Worm (Caenorhabditis elegans) whole organism, young adult: ENCODE data around the gene bath-39.
A peak's percentile ranks its signal among the peaks of the same experiment; 100 is the strongest.

Source experiments
- C17E4.6 ChIP-seq: fragments of 200-800 bp; sonication (Bioruptor generic); IDR thresholded peaks from 2 replicates; pipeline ENCODE4 v1.3.6; 2022; ENCODE audit warnings: missing genetic modification reagents, missing genetic modification characterization, missing compliant biosample characterization
- F33H1.4 ChIP-seq: fragments of 200-800 bp; sonication (Bioruptor generic); IDR thresholded peaks from 2 replicates; pipeline ENCODE4 v1.3.6; 2022; ENCODE audit warnings: missing genetic modification reagents, missing genetic modification characterization, missing compliant biosample characterization
- K12H6.12 ChIP-seq: fragments of 200-800 bp; sonication (Bioruptor generic); optimal IDR thresholded peaks from 2 replicates; lab custom pipeline; 2018; ENCODE audit warnings: mild to moderate bottlenecking, missing genetic modification characterization, missing compliant biosample characterization
- Y53G8AR.9 ChIP-seq: fragments of 200-800 bp; sonication (Bioruptor generic); conservative IDR thresholded peaks from 2 replicates; pipeline ENCODE4 v1.3.6; 2022; ENCODE audit warnings: missing genetic modification reagents, missing genetic modification characterization, missing compliant biosample characterization
- Y56A3A.18 ChIP-seq: fragments of 200-800 bp; sonication (Bioruptor generic); IDR thresholded peaks from 2 replicates; pipeline ENCODE4 v1.3.6; 2022; ENCODE audit warnings: missing genetic modification reagents, missing genetic modification characterization, missing compliant biosample characterization
- ZK185.1 ChIP-seq: sonication (generic microtip); optimal IDR thresholded peaks from 2 replicates; lab custom pipeline; 2016; ENCODE audit warnings: mild to moderate bottlenecking, missing genetic modification characterization, missing compliant biosample characterization; ENCODE audit not compliant: poor library complexity, severe bottlenecking
- aptf-2 ChIP-seq: fragments of 200-800 bp; sonication (Bioruptor generic); conservative IDR thresholded peaks from 2 replicates; pipeline ENCODE4 v1.3.6; 2022; ENCODE audit warnings: missing genetic modification reagents, missing genetic modification characterization, missing compliant biosample characterization
- attf-5 ChIP-seq: fragments of 200-800 bp; sonication (Bioruptor generic); optimal IDR thresholded peaks from 2 replicates; lab custom pipeline; 2018; ENCODE audit warnings: mild to moderate bottlenecking, missing genetic modification characterization, missing compliant biosample characterization
- ceh-27 ChIP-seq: fragments of 200-800 bp; sonication (Bioruptor generic); optimal IDR thresholded peaks from 2 replicates; lab custom pipeline; 2018; ENCODE audit warnings: mild to moderate bottlenecking, missing genetic modification characterization, moderate library complexity, missing compliant biosample characterization
- ceh-40 ChIP-seq: fragments of 200-800 bp; sonication (Bioruptor generic); IDR thresholded peaks from 2 replicates; pipeline ENCODE4 v1.3.6; 2022; ENCODE audit warnings: missing genetic modification characterization, missing compliant biosample characterization
- dpl-1 ChIP-seq: fragments of 150-350 bp; optimal IDR thresholded peaks from 2 replicates; lab custom pipeline; 2014; ENCODE audit warnings: missing biosample characterization, missing genetic modification reagents, missing genetic modification characterization
- ekl-4 ChIP-seq: fragments of 200-800 bp; sonication (Bioruptor generic); IDR thresholded peaks from 2 replicates; pipeline ENCODE4 v1.3.6; 2022; ENCODE audit warnings: missing genetic modification reagents, missing genetic modification characterization, missing compliant biosample characterization
- hlh-12 ChIP-seq: sonication (generic microtip); optimal IDR thresholded peaks from 2 replicates; lab custom pipeline; 2016; ENCODE audit warnings: missing genetic modification characterization, missing compliant biosample characterization
- hlh-26 ChIP-seq: fragments of 200-800 bp; sonication (Bioruptor generic); conservative IDR thresholded peaks from 2 replicates; pipeline ENCODE4 v1.3.6; 2022; ENCODE audit warnings: missing genetic modification reagents, missing genetic modification characterization, missing compliant biosample characterization
- lag-1 ChIP-seq: fragments of 200-800 bp; sonication (Bioruptor generic); IDR thresholded peaks from 2 replicates; pipeline ENCODE4 v1.3.6; 2022; ENCODE audit warnings: missing genetic modification reagents, missing genetic modification characterization, missing compliant biosample characterization
- lin-35 ChIP-seq, 3 experiments: fragments of 150-350 bp in 2 of 3; sonication (generic microtip) in 1 of 3; optimal IDR thresholded peaks; 2 replicates each; lab custom pipeline; 2014 to 2018; ENCODE audit warnings: missing biosample characterization in 3 of 3, missing genetic modification characterization in 3 of 3, missing genetic modification reagents in 3 of 3
- mcd-1 ChIP-seq: fragments of 200-800 bp; sonication (Bioruptor generic); IDR thresholded peaks from 2 replicates; pipeline ENCODE4 v1.3.6; 2022; ENCODE audit warnings: missing genetic modification reagents, missing genetic modification characterization, missing compliant biosample characterization
- mel-28 ChIP-seq: sonication (generic microtip); optimal IDR thresholded peaks from 2 replicates; lab custom pipeline; 2016; ENCODE audit warnings: borderline replicate concordance, mild to moderate bottlenecking, missing genetic modification characterization, missing compliant biosample characterization
- nfya-1 ChIP-seq: sonication (generic microtip); optimal IDR thresholded peaks from 2 replicates; lab custom pipeline; 2017; ENCODE audit warnings: antibody characterized with exemption, missing compliant biosample characterization, missing genetic modification characterization, borderline replicate concordance; ENCODE audit not compliant: insufficient read depth
- nfya-2 ChIP-seq: fragments of 200-800 bp; sonication (Bioruptor generic); IDR thresholded peaks from 2 replicates; pipeline ENCODE4 v1.3.6; 2022; ENCODE audit warnings: missing genetic modification reagents, missing genetic modification characterization, missing compliant biosample characterization
- nfyb-1 ChIP-seq: fragments of 200-800 bp; sonication (Bioruptor generic); IDR thresholded peaks from 2 replicates; pipeline ENCODE4 v1.3.6; 2022; ENCODE audit warnings: missing genetic modification reagents, missing genetic modification characterization, missing compliant biosample characterization
- pbrm-1 ChIP-seq: fragments of 200-800 bp; sonication (Bioruptor generic); IDR thresholded peaks from 2 replicates; pipeline ENCODE4 v1.3.6; 2022; ENCODE audit warnings: missing genetic modification reagents, missing genetic modification characterization, missing compliant biosample characterization
- pha-4 ChIP-seq: fragments of 150-350 bp; sonication (generic microtip); optimal IDR thresholded peaks from 2 replicates; lab custom pipeline; 2014; ENCODE audit warnings: missing biosample characterization, missing genetic modification reagents, missing genetic modification characterization
- somi-1 ChIP-seq: fragments of 200-800 bp; sonication (Bioruptor generic); optimal IDR thresholded peaks from 2 replicates; lab custom pipeline; 2018; ENCODE audit warnings: mild to moderate bottlenecking, missing genetic modification characterization, missing compliant biosample characterization
- unc-130 ChIP-seq: sonication (generic microtip); optimal IDR thresholded peaks from 2 replicates; lab custom pipeline; 2016; ENCODE audit warnings: missing genetic modification reagents, missing genetic modification characterization, missing compliant biosample characterization
- zfh-2 ChIP-seq: fragments of 200-800 bp; sonication (Bioruptor generic); conservative IDR thresholded peaks from 2 replicates; pipeline ENCODE4 v1.3.6; 2022; ENCODE audit warnings: missing genetic modification reagents, missing genetic modification characterization, missing compliant biosample characterization
- ztf-22 ChIP-seq: fragments of 200-800 bp; sonication (Bioruptor generic); optimal IDR thresholded peaks from 2 replicates; lab custom pipeline; 2018; ENCODE audit warnings: mild to moderate bottlenecking, missing genetic modification characterization, moderate library complexity, missing compliant biosample characterization
- ztf-25 ChIP-seq: fragments of 200-800 bp; sonication (Bioruptor generic); IDR thresholded peaks from 2 replicates; pipeline ENCODE4 v1.3.6; 2022; ENCODE audit warnings: missing genetic modification reagents, missing genetic modification characterization, missing compliant biosample characterization
- ztf-6 ChIP-seq: fragments of 200-800 bp; sonication (Bioruptor generic); IDR thresholded peaks from 2 replicates; pipeline ENCODE4 v1.3.6; 2022; ENCODE audit warnings: missing genetic modification reagents, missing genetic modification characterization, missing compliant biosample characterization

The bath-39 gene

ce11 chrV:13468190-13468765 is 9.0 kb downstream of the bath-39 start, which contains the start of the genes F25H9.6 and F25H9.7 (continued):
- no peak for TF ChIP-seq hlh-26
- peak; percentile 82; the same call in 1 of the 2 replicates for TF ChIP-seq aptf-2 (GFP tag; lab: Robert Waterston, UW)
- peak; percentile 95 for TF ChIP-seq ceh-27
- no peak for TF ChIP-seq ztf-6 (GFP tag; lab: Robert Waterston, UW)
- TF ChIP-seq Y56A3A.18, result 0 out of 2 replicates have a peak, but pooled peaks have one; percentile 57
- TF ChIP-seq mcd-1 (GFP tag; lab: Robert Waterston, UW), result peak; percentile 82
- peak; percentile 70; the same call in 1 of the 2 replicates for TF ChIP-seq pbrm-1 (GFP tag; lab: Robert Waterston, UW)
- peak; percentile 92 for TF ChIP-seq K12H6.12 (tag; lab: Kevin White, UChicago)
- peak; percentile 58 for TF ChIP-seq F33H1.4 (GFP tag; lab: Robert Waterston, UW)
- TF ChIP-seq nfyb-1 (GFP tag; lab: Robert Waterston, UW), result peak; percentile 81
- no peak for TF ChIP-seq ztf-25 (GFP tag; lab: Robert Waterston, UW)
- TF ChIP-seq mel-28 (tag; lab: Kevin White, UChicago), result no peak
- peak; percentile 95 for TF ChIP-seq ZK185.1 (tag; lab: Kevin White, UChicago)

DNA sequence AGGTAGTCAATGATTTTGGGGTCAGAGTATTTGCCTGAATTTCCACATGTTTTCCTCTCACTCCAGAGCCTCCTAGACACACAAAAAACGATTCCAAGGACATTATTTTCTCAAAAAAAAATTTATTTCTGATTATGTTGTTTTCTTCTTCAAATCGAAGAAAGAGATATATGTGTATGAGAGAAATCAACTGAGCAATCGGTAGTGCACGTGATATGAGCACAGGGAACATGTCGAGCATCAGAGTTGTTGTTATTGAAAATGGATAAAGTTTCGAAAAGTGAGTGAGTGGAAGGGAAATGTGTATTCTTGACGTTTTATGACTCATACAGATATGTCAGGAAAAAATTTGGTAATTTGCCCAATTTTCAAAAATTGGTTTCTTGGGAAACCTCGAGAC is 12.8 kb downstream of the bath-39 start:
- TF ChIP-seq ekl-4 (GFP tag; lab: Robert Waterston, UW) (no peak), nfya-1 (no peak)

ce11 chrV:13473467-13473866 is 14.2 kb downstream of the bath-39 start, which contains the start of gene T10G3.1:
TSS of gene T10G3.1 (minus strand) at chrV:13473679.
- TF ChIP-seq attf-5 (no peak), K12H6.12 (tag; lab: Kevin White, UChicago) (no peak), mel-28 (tag; lab: Kevin White, UChicago) (no peak), dpl-1 (GFP tag; lab: Kevin White, UChicago) (no peak)

DNA sequence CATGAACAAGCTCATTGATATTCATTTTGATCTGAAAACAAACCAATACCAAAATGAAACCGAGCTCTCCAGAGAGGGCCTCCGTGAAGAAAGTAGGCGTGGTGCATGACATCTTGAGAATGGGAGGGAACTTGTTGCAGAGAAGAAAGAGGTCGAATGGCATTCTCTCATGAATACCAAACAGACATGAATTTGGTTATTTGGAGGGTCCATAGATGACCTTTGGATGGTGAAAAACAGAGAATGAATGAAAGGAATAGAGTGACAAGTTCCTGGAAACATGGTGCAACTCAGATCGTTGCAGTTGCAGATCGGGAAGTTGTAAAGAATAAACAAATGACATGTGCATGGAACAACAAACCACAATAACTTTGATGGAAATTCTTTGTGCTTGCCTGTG is 17.1 kb downstream of the bath-39 start, which contains the start of gene T10G3.8:
Gene T10G3.8 (minus strand): TSS at position 101 of the 400 bp plus-strand sequence.
- no peak for TF ChIP-seq ceh-40 (GFP tag; lab: Robert Waterston, UW)
- TF ChIP-seq lag-1 (GFP tag; lab: Robert Waterston, UW), result no peak
- TF ChIP-seq unc-130, result no peak
- TF ChIP-seq, all 124 proteins: peak for 0

DNA sequence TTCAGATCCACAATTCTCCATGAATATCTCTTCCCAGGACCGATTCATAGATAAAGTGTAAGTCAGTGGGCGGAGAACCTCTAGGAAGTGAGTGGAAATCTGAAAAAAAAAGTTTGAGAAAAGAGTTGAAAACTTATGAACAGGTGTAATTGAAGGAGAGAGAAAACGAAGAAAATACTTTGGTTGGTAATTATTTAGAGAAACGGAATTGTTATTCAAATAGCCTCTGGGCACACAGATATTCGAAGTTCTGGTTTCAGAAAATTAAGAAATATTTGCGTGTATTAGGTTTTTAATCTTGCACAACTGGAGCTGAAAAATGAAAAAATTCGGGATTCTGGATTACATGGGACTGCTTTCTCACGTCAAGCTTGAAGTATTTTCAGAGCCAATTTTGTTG is 20.5 kb downstream of the bath-39 start, which contains the start of gene T10G3.2:
Gene T10G3.2 (minus strand): TSS at position 101 of the 400 bp plus-strand sequence.
- TF ChIP-seq zfh-2 (GFP tag; lab: Robert Waterston, UW) (no peak), C17E4.6 (GFP tag; lab: Robert Waterston, UW) (no peak), ztf-22 (GFP tag; lab: Kevin White, UChicago) (no peak), dpl-1 (GFP tag; lab: Kevin White, UChicago) (no peak), Y53G8AR.9 (no peak), somi-1 (GFP tag; lab: Kevin White, UChicago) (no peak), hlh-12 (tag; lab: Kevin White, UChicago) (no peak), pha-4 (tag; lab: Kevin White, UChicago) (no peak)

- TF ChIP-seq lin-35 (GFP tag; optimal IDR thresholded peaks at IDR 0.05; lab: Kevin White, UChicago) (no peak), nfya-2 (GFP tag; lab: Robert Waterston, UW) (no peak), zfh-2 (GFP tag; lab: Robert Waterston, UW) (no peak), hlh-12 (tag; lab: Kevin White, UChicago) (no peak)
Measured at ce11 chrV:13484339-13484738, 25.1 kb downstream of the bath-39 start, which contains the start of gene T10G3.4. TSS of gene T10G3.4 (minus strand) at chrV:13484439.
